Worm (Caenorhabditis elegans) whole organism, mixed stage, embryonic: Measurements from ENCODE around the gene ntp-1.

Source experiments
- ces-1 ChIP-seq: fragments of 150-350 bp; optimal IDR thresholded peaks from 2 replicates; lab custom pipeline; 2014; ENCODE audit warnings: missing biosample characterization, missing genetic modification reagents, missing genetic modification characterization
- elt-1 ChIP-seq: sonication (generic microtip); optimal IDR thresholded peaks from 2 replicates; lab custom pipeline; 2017; ENCODE audit warnings: missing genetic modification characterization, mild to moderate bottlenecking, missing compliant biosample characterization, antibody characterized with exemption, moderate library complexity, borderline replicate concordance; ENCODE audit not compliant: insufficient read depth
- hlh-1 ChIP-seq: fragments of 150-350 bp; optimal IDR thresholded peaks from 2 replicates; lab custom pipeline; 2014; ENCODE audit warnings: missing biosample characterization, missing genetic modification reagents, missing genetic modification characterization
- lin-13 ChIP-seq: fragments of 150-350 bp; optimal IDR thresholded peaks from 2 replicates; lab custom pipeline; 2014; ENCODE audit warnings: missing biosample characterization, missing genetic modification characterization
- mep-1 ChIP-seq: fragments of 150-350 bp; optimal IDR thresholded peaks from 2 replicates; lab custom pipeline; 2017; ENCODE audit warnings: missing biosample characterization, missing genetic modification reagents, missing genetic modification characterization, inconsistent platforms
- nhr-12 ChIP-seq: fragments of 150-350 bp; optimal IDR thresholded peaks from 2 replicates; lab custom pipeline; 2014; ENCODE audit warnings: missing biosample characterization, missing genetic modification characterization
- nhr-237 ChIP-seq: fragments of 150-350 bp; optimal IDR thresholded peaks from 2 replicates; lab custom pipeline; 2014; ENCODE audit warnings: missing biosample characterization, missing genetic modification characterization
- snpc-4 ChIP-seq: fragments of 150-350 bp; optimal IDR thresholded peaks from 2 replicates; lab custom pipeline; 2014; ENCODE audit warnings: missing biosample characterization, missing genetic modification characterization
- zip-8 ChIP-seq: fragments of 150-350 bp; optimal IDR thresholded peaks from 2 replicates; lab custom pipeline; 2014; ENCODE audit warnings: missing biosample characterization, missing genetic modification characterization
- ztf-11 ChIP-seq: fragments of 150-350 bp; optimal IDR thresholded peaks from 2 replicates; lab custom pipeline; 2014; ENCODE audit warnings: missing biosample characterization, missing genetic modification characterization

ce11 chrIV:7796432-7797113 is 2.0 kb upstream of the ntp-1 start, which contains the start of gene sgo-1:
- TF ChIP-seq nhr-237 (tag; lab: Kevin White, UChicago) (no peak), zip-8 (tag; lab: Kevin White, UChicago) (no peak), nhr-12 (no peak), ces-1 (no peak), lin-13 (tag; lab: Kevin White, UChicago) (no peak), mep-1 (tag; lab: Kevin White, UChicago) (no peak), snpc-4 (tag; lab: Kevin White, UChicago) (no peak), hlh-1 (tag; lab: Kevin White, UChicago) (no peak), ztf-11 (no peak), elt-1 (tag; lab: Kevin White, UChicago) (no peak)
